Worm (Caenorhabditis elegans) whole organism, midembryonic: Measurements from ENCODE around the gene C04F6.7.

Experiments used
- T22C8.4 ChIP-seq: fragments of 200-800 bp; sonication (Bioruptor generic); IDR thresholded peaks from 2 replicates; pipeline ENCODE4 v1.3.6; 2022; ENCODE audit warnings: missing genetic modification characterization, missing compliant biosample characterization
- cog-1 ChIP-seq: sonication (generic microtip); optimal IDR thresholded peaks from 2 replicates; lab custom pipeline; 2016; ENCODE audit warnings: missing genetic modification characterization, missing compliant biosample characterization
- flt-1 ChIP-seq: fragments of 200-800 bp; sonication (Bioruptor generic); IDR thresholded peaks from 2 replicates; pipeline ENCODE4 v1.3.6; 2022; ENCODE audit warnings: missing genetic modification characterization, missing compliant biosample characterization
- klf-2 ChIP-seq: fragments of 200-800 bp; sonication (Bioruptor generic); conservative IDR thresholded peaks from 2 replicates; pipeline ENCODE4 v1.3.6; 2022; ENCODE audit warnings: missing genetic modification reagents, missing genetic modification characterization, missing compliant biosample characterization
- med-1 ChIP-seq: sonication (generic microtip); optimal IDR thresholded peaks from 2 replicates; lab custom pipeline; 2017; ENCODE audit warnings: missing genetic modification characterization, mild to moderate bottlenecking, missing compliant biosample characterization, antibody characterized with exemption, missing genetic modification reagents; ENCODE audit not compliant: insufficient read depth
- ref-1 ChIP-seq: fragments of 200-800 bp; sonication (Bioruptor generic); conservative IDR thresholded peaks from 2 replicates; pipeline ENCODE4 v1.3.6; 2022; ENCODE audit warnings: missing genetic modification reagents, missing genetic modification characterization, missing compliant biosample characterization
- ztf-23 ChIP-seq: fragments of 200-800 bp; sonication (Bioruptor generic); IDR thresholded peaks from 2 replicates; pipeline ENCODE4 v1.3.6; 2022; ENCODE audit warnings: missing genetic modification reagents, missing genetic modification characterization, missing compliant biosample characterization
- ztf-29 ChIP-seq: fragments of 200-800 bp; sonication (Bioruptor generic); IDR thresholded peaks from 2 replicates; pipeline ENCODE4 v1.3.6; 2022; ENCODE audit warnings: missing genetic modification reagents, missing genetic modification characterization, missing compliant biosample characterization

DNA sequence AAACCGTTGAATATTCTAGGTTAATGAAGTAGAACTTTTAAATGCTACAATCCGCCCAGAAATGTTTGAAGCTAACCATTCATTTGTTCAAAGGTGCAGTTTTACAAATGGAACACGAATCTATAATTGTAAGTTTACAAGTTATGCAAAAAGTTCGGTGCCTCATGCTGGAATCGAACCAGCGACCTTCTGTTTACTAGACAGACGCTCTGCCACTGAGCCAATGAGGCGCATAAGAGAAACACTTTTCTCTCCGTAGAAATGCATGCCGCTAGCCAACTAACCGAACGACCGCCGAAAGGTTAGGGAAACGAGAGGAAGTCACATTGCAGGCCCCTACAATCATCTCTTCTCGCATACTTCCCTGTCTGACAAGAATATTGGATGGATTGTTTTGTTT is 47.7 kb downstream of the C04F6.7 start:
- peak; percentile 37 for TF ChIP-seq med-1
- peak; percentile 96 for TF ChIP-seq flt-1 (GFP tag; lab: Robert Waterston, UW)
- peak; percentile 95 for TF ChIP-seq T22C8.4 (GFP tag; lab: Robert Waterston, UW)
- peak; percentile 82 for TF ChIP-seq ref-1 (GFP tag; lab: Robert Waterston, UW)
- TF ChIP-seq ztf-23 (GFP tag; lab: Robert Waterston, UW), result peak; percentile 92
- peak; percentile 94 for TF ChIP-seq klf-2 (GFP tag; lab: Robert Waterston, UW)
- TF ChIP-seq cog-1 (tag; lab: Kevin White, UChicago), result peak; percentile 78
- TF ChIP-seq ztf-29 (GFP tag; lab: Robert Waterston, UW), result peak; percentile 95
